Fruit fly (Drosophila melanogaster): ENCODE results near the gene CG33764.

Gene CG33764

DNA sequence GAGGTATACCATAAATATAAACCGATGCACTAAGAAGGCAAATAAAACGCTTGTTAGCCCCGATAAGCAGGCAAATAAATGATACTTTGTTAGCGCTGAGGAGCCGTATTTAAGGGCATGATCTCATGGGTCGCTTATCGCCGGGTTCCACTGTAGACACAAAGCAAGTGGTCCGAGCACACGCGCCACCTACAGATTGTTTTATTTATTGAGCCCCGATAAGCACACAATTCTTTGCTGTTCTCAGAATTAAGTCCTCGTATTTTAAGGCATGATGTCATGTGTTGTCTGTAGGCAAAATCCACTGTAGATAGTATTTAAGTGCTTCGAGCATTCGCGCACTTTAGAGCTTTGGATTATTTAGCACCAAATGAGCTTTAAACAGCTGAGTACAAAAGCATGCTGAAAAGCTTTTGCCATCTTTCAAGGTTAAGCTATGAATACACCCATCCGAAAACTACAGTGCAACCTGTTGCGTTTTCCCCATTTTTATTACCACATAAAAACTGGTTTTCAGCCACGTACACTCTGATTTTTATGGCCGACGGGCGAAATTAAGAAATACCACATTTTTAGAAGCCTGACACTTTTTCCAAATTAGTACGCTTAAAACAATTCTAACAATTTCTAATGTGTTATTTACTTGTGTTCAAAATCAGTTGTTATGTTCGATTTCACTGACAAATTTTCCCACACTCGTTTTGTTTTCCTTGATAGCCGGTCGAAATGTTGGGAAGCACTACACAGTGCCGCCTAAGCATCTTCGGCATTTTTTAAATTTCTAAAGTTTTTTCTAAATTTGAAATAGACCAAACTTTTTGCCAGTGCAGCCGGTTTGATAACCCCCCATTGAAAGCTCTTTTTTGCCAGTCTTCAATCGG is 27.6 kb downstream of the CG33764 start, which contains the start of gene Sqor (continued):
- peak; percentile 72 for TF ChIP-seq Oaz (GFP tag; IDR thresholded peaks at IDR 0.05)
- no peak for TF ChIP-seq sna (GFP tag; IDR thresholded peaks at IDR 0.05; ENCODE audit: partially characterized antibody)
- TF ChIP-seq Optix (GFP tag; IDR thresholded peaks at IDR 0.05), result peak; percentile 83
- TF ChIP-seq bigmax (GFP tag; optimal IDR thresholded peaks at IDR 0.05), result no peak
- TF ChIP-seq dm (GFP tag; optimal IDR thresholded peaks at IDR 0.05), result peak; percentile 74
- peak; percentile 72 for TF ChIP-seq CG4328 (GFP tag; optimal IDR thresholded peaks at IDR 0.05)
- peak; percentile 85 for TF ChIP-seq org-1 (GFP tag; optimal IDR thresholded peaks at IDR 0.05)
- peak; percentile 43; the same call in 1 of the 2 replicates for TF ChIP-seq ro (GFP tag; IDR thresholded peaks at IDR 0.05)
- peak; percentile 60; the same call in 1 of the 2 replicates for TF ChIP-seq toy (GFP tag; IDR thresholded peaks at IDR 0.05)
- TF ChIP-seq CG6854 (GFP tag; optimal IDR thresholded peaks at IDR 0.05), result peak; percentile 83
- TF ChIP-seq Atf3 (GFP tag; optimal IDR thresholded peaks at IDR 0.05), result peak; percentile 93
- peak; percentile 27 for TF ChIP-seq pros (GFP tag; optimal IDR thresholded peaks at IDR 0.05)
- TF ChIP-seq CG9932 (GFP tag; IDR thresholded peaks at IDR 0.05), result peak; percentile 82
- no peak for TF ChIP-seq TFAM (GFP tag; optimal IDR thresholded peaks at IDR 0.05)
- TF ChIP-seq Dad (GFP tag; optimal IDR thresholded peaks at IDR 0.05), result peak; percentile 77
- TF ChIP-seq CG17328 (GFP tag; IDR thresholded peaks at IDR 0.05), result peak; percentile 63
- TF ChIP-seq CG8290 (GFP tag; optimal IDR thresholded peaks at IDR 0.05), result peak; percentile 59
- peak; percentile 34 to 97 for TF ChIP-seq CG8290 (tag; optimal IDR thresholded peaks at IDR 0.05)
- peak; percentile 72 for TF ChIP-seq stc (GFP tag; IDR thresholded peaks at IDR 0.05)
- peak; percentile 82 for TF ChIP-seq HHEX (GFP tag; optimal IDR thresholded peaks at IDR 0.05)
- TF ChIP-seq CG14050 (GFP tag; IDR thresholded peaks at IDR 0.05), result peak; percentile 80
- TF ChIP-seq slou (GFP tag; optimal IDR thresholded peaks at IDR 0.05), result peak; percentile 68
- peak; percentile 49 for TF ChIP-seq CG15073 (GFP tag; optimal IDR thresholded peaks at IDR 0.05)
- TF ChIP-seq sim (GFP tag; IDR thresholded peaks at IDR 0.05), result 0 out of 2 replicates have a peak, but pooled peaks have one; percentile 26
- TF ChIP-seq rib (GFP tag; IDR thresholded peaks at IDR 0.05), result peak; percentile 84
- TF ChIP-seq Gsc (GFP tag; IDR thresholded peaks at IDR 0.05), result no peak
- TF ChIP-seq Lim3 (GFP tag; IDR thresholded peaks at IDR 0.05), result peak; percentile 38; the same call in 1 of the 2 replicates
- peak; percentile 90 for TF ChIP-seq bcd (GFP tag; optimal IDR thresholded peaks at IDR 0.05)
- TF ChIP-seq CkIIα-i1 (GFP tag; IDR thresholded peaks at IDR 0.05), result no peak; the same call in 1 of the 2 replicates
- TF ChIP-seq Dip2 (GFP tag; IDR thresholded peaks at IDR 0.05), result peak; percentile 35; the same call in 1 of the 2 replicates
- TF ChIP-seq eyg (GFP tag; optimal IDR thresholded peaks at IDR 0.05), result peak; percentile 87
- peak; percentile 64 for TF ChIP-seq NC2β (GFP tag; optimal IDR thresholded peaks at IDR 0.05)
- peak; percentile 94 for TF ChIP-seq CG2678 (tag; optimal IDR thresholded peaks at IDR 0.05)
- TF ChIP-seq inv (GFP tag; IDR thresholded peaks at IDR 0.05; ENCODE audit: partially characterized antibody), result no peak
- TF ChIP-seq HLH54F (GFP tag; optimal IDR thresholded peaks at IDR 0.05), result peak; percentile 87
- TF ChIP-seq CG15479 (GFP tag; optimal IDR thresholded peaks at IDR 0.05), result no peak
- TF ChIP-seq gsb (GFP tag; IDR thresholded peaks at IDR 0.05), result peak; percentile 74
- TF ChIP-seq CG3726 (GFP tag; IDR thresholded peaks at IDR 0.05), result peak; percentile 76; the same call in 2 of the 3 replicates
- TF ChIP-seq pfk (GFP tag; optimal IDR thresholded peaks at IDR 0.05), result peak; percentile 14
- peak; percentile 62 for TF ChIP-seq CG6272 (GFP tag; IDR thresholded peaks at IDR 0.05)
- peak; percentile 75 for TF ChIP-seq Ptx1 (GFP tag; IDR thresholded peaks at IDR 0.05)
- TF ChIP-seq Dek (tag; optimal IDR thresholded peaks at IDR 0.05), result peak; percentile 91
- peak; percentile 92 for TF ChIP-seq CG13424 (tag; optimal IDR thresholded peaks at IDR 0.05)
- peak; percentile 33 for TF ChIP-seq CG10979 (tag; optimal IDR thresholded peaks at IDR 0.05)
- peak; percentile 69 for TF ChIP-seq CG1529 (GFP tag; optimal IDR thresholded peaks at IDR 0.05)
- TF ChIP-seq Hr78 (GFP tag; optimal IDR thresholded peaks at IDR 0.05), result peak in 1 of 2 experiments; percentile 50
- TF ChIP-seq CG2129 (GFP tag; IDR thresholded peaks at IDR 0.05; ENCODE audit: partially characterized antibody), result no peak
- peak; percentile 75 for TF ChIP-seq CG16863 (GFP tag; optimal IDR thresholded peaks at IDR 0.05)
- peak; percentile 98 for TF ChIP-seq Med (GFP tag)
